Fruit fly (Drosophila melanogaster) Kc167 (cell line): ENCODE results near the gene hid.

Experiments used
- insv ChIP-seq: fragments of >200 bp; optimal IDR thresholded peaks from 3 replicates; lab custom pipeline; 2018; ENCODE audit warnings: missing external identifiers
- psq ChIP-seq: fragments of >200 bp; optimal IDR thresholded peaks from 2 replicates; lab custom pipeline; 2017; ENCODE audit warnings: missing external identifiers

DNA sequence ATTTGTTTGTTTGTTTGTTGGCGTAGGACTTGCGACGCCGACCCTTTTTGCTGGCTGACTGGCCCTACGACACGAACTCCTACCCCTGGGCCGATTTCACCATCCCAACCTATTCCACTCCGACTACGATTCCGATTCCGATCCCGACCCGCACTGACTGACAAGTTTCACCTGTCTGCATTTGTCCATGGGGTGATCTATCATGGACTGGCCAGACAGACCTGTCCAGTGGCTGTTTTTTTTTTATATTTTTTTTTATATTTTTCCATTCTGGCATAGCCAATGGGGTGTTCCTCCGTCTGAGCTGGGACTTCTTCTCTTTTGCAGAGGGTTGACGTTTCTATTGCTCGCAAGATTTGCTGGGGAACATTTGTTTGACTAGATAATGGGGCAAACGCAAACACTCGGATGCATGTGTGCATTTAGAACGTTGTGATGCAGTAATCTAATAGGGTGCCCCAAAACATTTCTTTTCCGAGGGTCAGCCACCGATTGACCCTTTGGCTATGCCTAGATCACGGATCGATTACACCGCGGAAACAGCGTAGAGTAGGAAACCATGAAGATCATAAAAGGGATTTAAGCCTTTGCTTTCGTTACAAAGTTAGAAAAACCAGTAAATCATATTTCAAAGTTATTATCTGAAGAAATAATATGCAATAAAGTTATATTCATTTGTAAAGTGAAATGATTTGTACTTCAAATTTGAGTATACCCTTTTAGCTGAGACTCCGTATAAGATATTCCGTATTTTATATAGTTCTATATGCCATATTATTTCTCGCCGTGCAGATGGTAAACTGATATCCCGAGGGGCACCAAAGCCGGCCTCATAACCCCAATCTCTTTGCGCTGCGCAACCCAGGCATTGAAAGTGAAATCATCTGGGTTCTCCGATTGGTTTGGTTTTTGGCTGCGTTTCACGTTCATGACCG, 40.3 kb upstream of the hid start:
- no peak for TF ChIP-seq insv (lab: Kevin White, UChicago)
- TF ChIP-seq psq: no peak
